Worm (Caenorhabditis elegans) whole organism, L1 larva: ENCODE data around the gene C56G2.15.
A peak's percentile ranks its signal among the peaks of the same experiment; 100 is the strongest.

Experiments used
- C16A3.4 ChIP-seq: fragments of 150-350 bp; optimal IDR thresholded peaks from 2 replicates; lab custom pipeline; 2014; ENCODE audit warnings: missing biosample characterization, missing genetic modification characterization
- C34B4.2 ChIP-seq: sonication (generic microtip); optimal IDR thresholded peaks from 2 replicates; lab custom pipeline; 2017; ENCODE audit warnings: mild to moderate bottlenecking, missing genetic modification characterization, missing compliant biosample characterization
- F16B12.6 ChIP-seq: fragments of 150-350 bp; optimal IDR thresholded peaks from 2 replicates; lab custom pipeline; 2014; ENCODE audit warnings: missing biosample characterization, missing genetic modification characterization
- Y116A8C.19 ChIP-seq: sonication (generic microtip); optimal IDR thresholded peaks from 2 replicates; lab custom pipeline; 2016; ENCODE audit warnings: missing compliant biosample characterization, missing genetic modification characterization, borderline replicate concordance
- alr-1 ChIP-seq: fragments of 200-800 bp; sonication (Bioruptor generic); optimal IDR thresholded peaks from 2 replicates; lab custom pipeline; 2018; ENCODE audit warnings: borderline replicate concordance, mild to moderate bottlenecking, missing genetic modification characterization, missing compliant biosample characterization
- ceh-82 ChIP-seq, 3 experiments: fragments of 150-350 bp in 1 of 3; sonication (generic microtip) in 2 of 3; optimal IDR thresholded peaks; 2 replicates each; lab custom pipeline; 2014 to 2017; ENCODE audit warnings: missing biosample characterization in 3 of 3, missing genetic modification characterization in 3 of 3
- ceh-88 ChIP-seq: fragments of 200-800 bp; sonication (Bioruptor generic); IDR thresholded peaks from 2 replicates; pipeline ENCODE4 v1.3.6; 2022; ENCODE audit warnings: missing genetic modification characterization, missing compliant biosample characterization
- dpl-1 ChIP-seq, 3 experiments: fragments of 150-350 bp in 2 of 3; sonication (generic microtip) in 1 of 3; optimal IDR thresholded peaks; 2 replicates each; lab custom pipeline; 2014 to 2017; ENCODE audit warnings: missing biosample characterization in 3 of 3, missing genetic modification characterization in 3 of 3, missing genetic modification reagents in 3 of 3
- efl-1 ChIP-seq, 4 experiments: fragments of 150-350 bp; optimal IDR thresholded peaks in 3 of 4; peaks in 1 of 4; 1 replicate in 1 of 4; 2 replicates in 3 of 4; lab custom pipeline; 2014; ENCODE audit warnings: missing biosample characterization in 2 of 4, missing genetic modification characterization in 2 of 4, missing genetic modification reagents in 2 of 4
- egl-27 ChIP-seq, 2 experiments: fragments of 150-350 bp in 1 of 2; sonication (generic microtip); optimal IDR thresholded peaks; 3 replicates each; lab custom pipeline; 2017 to 2018; ENCODE audit warnings: missing biosample characterization in 2 of 2, missing genetic modification characterization in 2 of 2, missing genetic modification reagents in 2 of 2
- elt-2 ChIP-seq: sonication (generic microtip); optimal IDR thresholded peaks from 2 replicates; lab custom pipeline; 2016; ENCODE audit warnings: missing genetic modification characterization, mild to moderate bottlenecking, inconsistent platforms, missing compliant biosample characterization, missing genetic modification reagents
- fkh-10 ChIP-seq: sonication (generic microtip); optimal IDR thresholded peaks from 2 replicates; lab custom pipeline; 2017; ENCODE audit warnings: missing biosample characterization, missing genetic modification reagents, missing genetic modification characterization
- fkh-4 ChIP-seq: sonication (generic microtip); optimal IDR thresholded peaks from 2 replicates; lab custom pipeline; 2016; ENCODE audit warnings: missing compliant biosample characterization, missing genetic modification characterization, borderline replicate concordance
- fos-1 ChIP-seq: fragments of 150-350 bp; optimal IDR thresholded peaks from 2 replicates; lab custom pipeline; 2014; ENCODE audit warnings: missing biosample characterization, missing genetic modification characterization
- hpl-2 ChIP-seq: fragments of 150-350 bp; optimal IDR thresholded peaks from 2 replicates; lab custom pipeline; 2014; ENCODE audit warnings: missing biosample characterization, missing genetic modification reagents, missing genetic modification characterization
- isw-1 ChIP-seq: fragments of 200-800 bp; sonication (Bioruptor generic); IDR thresholded peaks from 2 replicates; pipeline ENCODE4 v1.3.6; 2022; ENCODE audit warnings: missing genetic modification characterization, missing compliant biosample characterization
- lin-15B ChIP-seq: fragments of 150-350 bp; sonication (generic microtip); optimal IDR thresholded peaks from 3 replicates; lab custom pipeline; 2014; ENCODE audit warnings: missing biosample characterization, missing genetic modification characterization
- lin-35 ChIP-seq, 2 experiments: fragments of 150-350 bp; optimal IDR thresholded peaks; 2 replicates each; lab custom pipeline; 2014; ENCODE audit warnings: missing biosample characterization in 2 of 2, missing genetic modification characterization in 2 of 2, missing genetic modification reagents in 2 of 2
- lin-39 ChIP-seq: fragments of 150-350 bp; optimal IDR thresholded peaks from 2 replicates; lab custom pipeline; 2014; ENCODE audit warnings: missing biosample characterization, missing genetic modification reagents, missing genetic modification characterization
- lir-3 ChIP-seq: sonication (generic microtip); optimal IDR thresholded peaks from 2 replicates; lab custom pipeline; 2016; ENCODE audit warnings: mild to moderate bottlenecking, missing genetic modification characterization, moderate library complexity, missing compliant biosample characterization; ENCODE audit not compliant: poor library complexity
- mdl-1 ChIP-seq, 2 experiments: fragments of 150-350 bp; optimal IDR thresholded peaks; 2 replicates each; lab custom pipeline; 2014 to 2017; ENCODE audit warnings: missing biosample characterization in 2 of 2, missing genetic modification characterization in 2 of 2, inconsistent platforms in 1 of 2
- mep-1 ChIP-seq: fragments of 150-350 bp; optimal IDR thresholded peaks from 2 replicates; lab custom pipeline; 2014; ENCODE audit warnings: missing biosample characterization, missing genetic modification characterization
- nhr-11 ChIP-seq: fragments of 150-350 bp; optimal IDR thresholded peaks from 2 replicates; lab custom pipeline; 2014; ENCODE audit warnings: missing biosample characterization, missing genetic modification characterization
- nhr-20 ChIP-seq: sonication (generic microtip); optimal IDR thresholded peaks from 2 replicates; lab custom pipeline; 2016; ENCODE audit warnings: mild to moderate bottlenecking, missing genetic modification characterization, missing compliant biosample characterization
- nhr-237 ChIP-seq: fragments of 150-350 bp; optimal IDR thresholded peaks from 2 replicates; lab custom pipeline; 2014; ENCODE audit warnings: missing biosample characterization, missing genetic modification characterization
- nhr-71 ChIP-seq: sonication (generic microtip); optimal IDR thresholded peaks from 2 replicates; lab custom pipeline; 2016; ENCODE audit warnings: mild to moderate bottlenecking, missing genetic modification characterization, moderate library complexity, missing compliant biosample characterization
- nhr-76 ChIP-seq: sonication (generic microtip); optimal IDR thresholded peaks from 2 replicates; lab custom pipeline; 2017; ENCODE audit warnings: missing biosample characterization, missing genetic modification characterization
- nhr-84 ChIP-seq: sonication (generic microtip); optimal IDR thresholded peaks from 2 replicates; lab custom pipeline; 2017; ENCODE audit warnings: missing biosample characterization, missing genetic modification characterization
- nhr-90 ChIP-seq: sonication (generic microtip); optimal IDR thresholded peaks from 2 replicates; lab custom pipeline; 2016; ENCODE audit warnings: mild to moderate bottlenecking, missing genetic modification characterization, missing compliant biosample characterization; ENCODE audit not compliant: poor library complexity
- pag-3 ChIP-seq: sonication (generic microtip); optimal IDR thresholded peaks from 2 replicates; lab custom pipeline; 2017; ENCODE audit warnings: missing genetic modification characterization, mild to moderate bottlenecking, missing compliant biosample characterization, antibody characterized with exemption, borderline replicate concordance; ENCODE audit not compliant: insufficient read depth
- snpc-4 ChIP-seq: fragments of 150-350 bp; optimal IDR thresholded peaks from 2 replicates; lab custom pipeline; 2014; ENCODE audit warnings: missing biosample characterization, missing genetic modification characterization
- snu-23 ChIP-seq: sonication (generic microtip); optimal IDR thresholded peaks from 2 replicates; lab custom pipeline; 2016; ENCODE audit warnings: missing genetic modification characterization, missing compliant biosample characterization
- swsn-7 ChIP-seq: sonication (generic microtip); optimal IDR thresholded peaks from 2 replicates; lab custom pipeline; 2016; ENCODE audit warnings: missing genetic modification characterization, missing compliant biosample characterization
- tbx-2 ChIP-seq: sonication (generic microtip); optimal IDR thresholded peaks from 2 replicates; lab custom pipeline; 2016; ENCODE audit warnings: missing genetic modification characterization, missing compliant biosample characterization
- tlp-1 ChIP-seq: fragments of 150-350 bp; optimal IDR thresholded peaks from 2 replicates; lab custom pipeline; 2014; ENCODE audit warnings: missing biosample characterization, missing genetic modification characterization
- unc-130 ChIP-seq: fragments of 150-350 bp; optimal IDR thresholded peaks from 2 replicates; lab custom pipeline; 2017; ENCODE audit warnings: missing biosample characterization, missing genetic modification characterization, inconsistent platforms
- unc-30 ChIP-seq: sonication (generic microtip); optimal IDR thresholded peaks from 2 replicates; lab custom pipeline; 2017; ENCODE audit warnings: missing biosample characterization, missing genetic modification characterization
- vab-15 ChIP-seq: sonication (generic microtip); optimal IDR thresholded peaks from 2 replicates; lab custom pipeline; 2017; ENCODE audit warnings: missing genotype, mild to moderate bottlenecking, missing genetic modification characterization, missing compliant biosample characterization
- zag-1 ChIP-seq: fragments of 150-350 bp; optimal IDR thresholded peaks from 2 replicates; lab custom pipeline; 2014; ENCODE audit warnings: missing biosample characterization, missing genetic modification characterization
- zip-4 ChIP-seq: fragments of 200-800 bp; sonication (Bioruptor generic); optimal IDR thresholded peaks from 2 replicates; lab custom pipeline; 2018; ENCODE audit warnings: mild to moderate bottlenecking, missing genetic modification characterization, moderate library complexity, missing compliant biosample characterization
- ztf-4 ChIP-seq: fragments of 150-350 bp; optimal IDR thresholded peaks from 2 replicates; lab custom pipeline; 2014; ENCODE audit warnings: missing biosample characterization, missing genetic modification characterization

Gene C56G2.15

ce11 chrIII:6382987-6383602, 15.4 kb upstream of the C56G2.15 start, which contains the start of gene let-716 (continued):
- no peak for TF ChIP-seq C16A3.4 (tag; lab: Kevin White, UChicago)
- no peak for TF ChIP-seq mdl-1 (tag; optimal IDR thresholded peaks at IDR 0.05; lab: Kevin White, UChicago)
- TF ChIP-seq hpl-2 (GFP tag; lab: Kevin White, UChicago): no peak
- peak; percentile 59 for TF ChIP-seq snu-23
- TF ChIP-seq C34B4.2 (tag; lab: Kevin White, UChicago): no peak
- peak; percentile 39 for TF ChIP-seq swsn-7
- peak; percentile 37 to 39 for TF ChIP-seq efl-1 (optimal IDR thresholded peaks at IDR 0.05; lab: Kevin White, UChicago)
- peak; percentile 48 to 95 for TF ChIP-seq efl-1 (GFP tag; optimal IDR thresholded peaks at IDR 0.05 in 1 of 2; lab: Kevin White, UChicago)
- TF ChIP-seq lin-35 (GFP tag; optimal IDR thresholded peaks at IDR 0.05; lab: Kevin White, UChicago): peak; percentile 45 to 54
- peak; percentile 26 for TF ChIP-seq nhr-20 (tag; lab: Kevin White, UChicago)
- TF ChIP-seq ztf-4 (tag; lab: Kevin White, UChicago): no peak
- TF ChIP-seq snpc-4 (tag; lab: Kevin White, UChicago): no peak
- no peak for TF ChIP-seq zip-4 (GFP tag; lab: Kevin White, UChicago)

DNA sequence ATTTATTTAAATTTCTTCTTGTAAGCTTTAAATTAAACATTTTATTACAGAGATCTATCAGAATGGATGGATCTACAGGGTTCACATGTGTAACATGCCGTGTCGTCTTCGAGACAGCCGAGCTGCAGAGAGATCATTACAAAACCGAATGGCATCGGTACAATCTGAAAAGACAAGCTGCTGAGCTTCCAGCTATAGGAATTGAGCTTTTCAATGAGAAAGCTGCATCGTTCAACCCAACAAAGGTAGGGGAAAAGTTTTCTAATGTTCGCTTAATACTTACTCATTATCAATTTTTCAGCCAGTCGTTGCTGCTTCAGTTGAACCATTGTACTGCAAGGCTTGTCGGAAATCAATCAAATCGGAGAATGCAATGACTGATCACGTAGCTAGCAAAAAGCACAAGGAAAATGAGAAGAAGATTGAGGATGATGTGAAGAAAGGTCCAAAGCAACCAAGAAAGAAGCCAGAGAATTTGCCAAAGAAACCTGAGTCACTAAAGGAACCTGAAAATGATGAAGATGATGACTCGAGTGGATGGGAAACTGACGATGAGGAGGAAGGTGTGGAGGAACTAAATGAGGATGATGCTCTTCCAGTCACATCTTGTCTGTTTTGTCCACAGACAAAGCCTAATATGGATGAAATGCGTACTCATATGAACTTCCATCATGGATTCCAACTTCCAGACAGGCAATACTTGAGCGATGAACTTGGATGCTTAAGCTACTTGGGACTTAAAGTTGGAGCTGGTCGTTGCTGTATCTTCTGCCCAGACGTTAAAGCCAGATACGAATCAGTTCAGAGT, 14.1 kb upstream of the C56G2.15 start, which contains the start of gene znf-622:
Gene znf-622 (plus strand): TSS at position 51 of the 808 bp plus-strand sequence.
- TF ChIP-seq fkh-4 (tag; lab: Kevin White, UChicago) (no peak), efl-1 (optimal IDR thresholded peaks at IDR 0.05; lab: Kevin White, UChicago) (no peak), efl-1 (GFP tag; optimal IDR thresholded peaks at IDR 0.05 in 1 of 2; lab: Kevin White, UChicago) (peak in 1 of 2 experiments; percentile 75)
- TF ChIP-seq, all 84 proteins: peak for 1

DNA sequence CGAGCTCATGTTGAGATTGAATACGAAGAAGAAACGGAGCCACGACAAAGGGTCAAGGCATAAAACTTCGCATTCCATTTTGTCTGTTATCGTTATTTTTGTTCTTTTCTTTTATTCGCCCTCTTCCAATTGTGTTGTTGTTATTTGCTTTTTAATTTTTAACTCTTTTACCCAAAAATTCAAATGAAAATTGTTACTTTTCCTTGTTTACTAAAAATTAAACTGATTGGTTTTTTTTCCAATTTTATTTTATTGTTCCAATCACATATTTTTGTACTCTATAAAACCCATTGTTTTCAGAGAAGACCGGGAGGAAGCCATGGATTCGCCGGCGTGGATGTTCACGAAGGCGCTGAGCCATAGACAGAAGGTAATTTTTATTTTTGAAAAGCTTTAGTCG, 12.8 kb upstream of the C56G2.15 start, which contains the start of gene C16A3.5:
Gene C16A3.5 (plus strand): TSS at position 301 of the 400 bp plus-strand sequence.
- no peak for TF ChIP-seq Y116A8C.19 (tag; lab: Kevin White, UChicago)
- no peak for TF ChIP-seq pag-3 (tag; lab: Kevin White, UChicago)
- no peak for TF ChIP-seq tlp-1 (tag; lab: Kevin White, UChicago)
- no peak for TF ChIP-seq nhr-11 (tag; lab: Kevin White, UChicago)
- no peak for TF ChIP-seq elt-2 (tag; lab: Kevin White, UChicago)
- no peak for TF ChIP-seq egl-27 (tag; optimal IDR thresholded peaks at IDR 0.05; lab: Kevin White, UChicago)
- no peak for TF ChIP-seq lir-3 (tag; lab: Kevin White, UChicago)

ce11 chrIII:6379129-6379528, 11.4 kb upstream of the C56G2.15 start, which contains the start of gene C16A3.6:
TSS of gene C16A3.6 (plus strand) at chrIII:6379212.
- TF ChIP-seq nhr-84 (tag; lab: Kevin White, UChicago) (no peak), tlp-1 (tag; lab: Kevin White, UChicago) (no peak), mep-1 (peak; percentile 51), dpl-1 (GFP tag; optimal IDR thresholded peaks at IDR 0.05; lab: Kevin White, UChicago) (peak in 2 of 3 experiments; percentile 24 to 47), nhr-71 (tag; lab: Kevin White, UChicago) (peak; percentile 30), lin-35 (GFP tag; optimal IDR thresholded peaks at IDR 0.05; lab: Kevin White, UChicago) (peak in 1 of 2 experiments; percentile 53), isw-1 (no peak), vab-15 (tag; lab: Kevin White, UChicago) (no peak), lin-39 (no peak), swsn-7 (no peak), C34B4.2 (tag; lab: Kevin White, UChicago) (no peak), alr-1 (tag; lab: Kevin White, UChicago) (no peak), ztf-4 (tag; lab: Kevin White, UChicago) (no peak), nhr-76 (tag; lab: Kevin White, UChicago) (no peak), nhr-237 (tag; lab: Kevin White, UChicago) (no peak), ceh-82 (tag; optimal IDR thresholded peaks at IDR 0.05; lab: Kevin White, UChicago) (peak in 1 of 3 experiments; percentile 38), unc-130 (tag; lab: Kevin White, UChicago) (no peak), lir-3 (tag; lab: Kevin White, UChicago) (no peak), fos-1 (tag; lab: Kevin White, UChicago) (no peak), ceh-88 (GFP tag; lab: Robert Waterston, UW) (no peak), hpl-2 (GFP tag; lab: Kevin White, UChicago) (no peak), lin-15B (tag; lab: Kevin White, UChicago) (no peak), fkh-10 (GFP tag; lab: Kevin White, UChicago) (no peak), unc-30 (tag; lab: Kevin White, UChicago) (no peak), nhr-90 (no peak), nhr-20 (tag; lab: Kevin White, UChicago) (peak; percentile 24), zag-1 (tag; lab: Kevin White, UChicago) (no peak), tbx-2 (tag; lab: Kevin White, UChicago) (no peak), F16B12.6 (tag; lab: Kevin White, UChicago) (peak; percentile 86)
